Worm (Caenorhabditis elegans) whole organism, L3 larva: ENCODE measurements around the gene rps-21.

ENCODE experiments used
- R02D3.7 ChIP-seq: fragments of 150-350 bp; optimal IDR thresholded peaks from 2 replicates; lab custom pipeline; 2014; ENCODE audit warnings: missing biosample characterization, missing genetic modification characterization
- ZK546.5 ChIP-seq: sonication (generic microtip); optimal IDR thresholded peaks from 2 replicates; lab custom pipeline; 2017; ENCODE audit warnings: missing biosample characterization, missing genetic modification characterization
- aly-2 ChIP-seq: fragments of 150-350 bp; optimal IDR thresholded peaks from 2 replicates; lab custom pipeline; 2014; ENCODE audit warnings: missing biosample characterization, missing genetic modification characterization
- ama-1 ChIP-seq: fragments of 150-350 bp; optimal IDR thresholded peaks from 2 replicates; lab custom pipeline; 2018
- ceh-16 ChIP-seq: sonication (generic microtip); optimal IDR thresholded peaks from 2 replicates; lab custom pipeline; 2017; ENCODE audit warnings: missing biosample characterization, missing genetic modification characterization
- ceh-28 ChIP-seq: fragments of 150-350 bp; optimal IDR thresholded peaks from 2 replicates; lab custom pipeline; 2014; ENCODE audit warnings: missing biosample characterization, missing genetic modification reagents, missing genetic modification characterization
- ceh-82 ChIP-seq: fragments of 150-350 bp; optimal IDR thresholded peaks from 2 replicates; lab custom pipeline; 2014; ENCODE audit warnings: missing biosample characterization, missing genetic modification characterization
- ceh-9 ChIP-seq: sonication (generic microtip); optimal IDR thresholded peaks from 2 replicates; lab custom pipeline; 2018; ENCODE audit warnings: missing biosample characterization, missing genetic modification characterization
- daf-12 ChIP-seq: fragments of 150-350 bp; optimal IDR thresholded peaks from 2 replicates; lab custom pipeline; 2014; ENCODE audit warnings: missing biosample characterization, missing genetic modification reagents, missing genetic modification characterization
- egl-27 ChIP-seq: sonication (generic microtip); optimal IDR thresholded peaks from 4 replicates; lab custom pipeline; 2017; ENCODE audit warnings: missing biosample characterization, missing genetic modification reagents, missing genetic modification characterization
- egl-5 ChIP-seq: fragments of 150-350 bp; optimal IDR thresholded peaks from 2 replicates; lab custom pipeline; 2017; ENCODE audit warnings: missing biosample characterization, missing genetic modification reagents, missing genetic modification characterization, inconsistent platforms
- elt-1 ChIP-seq: fragments of 150-350 bp; optimal IDR thresholded peaks from 2 replicates; lab custom pipeline; 2014; ENCODE audit warnings: missing biosample characterization, missing genetic modification characterization
- elt-2 ChIP-seq: sonication (generic microtip); optimal IDR thresholded peaks from 2 replicates; lab custom pipeline; 2016; ENCODE audit warnings: missing genetic modification reagents, mild to moderate bottlenecking, missing genetic modification characterization, missing compliant biosample characterization
- elt-3 ChIP-seq, 3 experiments: fragments of 150-350 bp in 1 of 3; sonication (generic microtip) in 2 of 3; optimal IDR thresholded peaks; 2 replicates in 2 of 3; 4 replicates in 1 of 3; lab custom pipeline; 2014 to 2017; ENCODE audit warnings: missing biosample characterization in 3 of 3, missing genetic modification characterization in 3 of 3
- eor-1 ChIP-seq, 2 experiments: fragments of 150-350 bp; optimal IDR thresholded peaks; 2 replicates each; lab custom pipeline; 2014 to 2018; ENCODE audit warnings: missing biosample characterization in 2 of 2, missing genetic modification characterization in 2 of 2
- fkh-10 ChIP-seq: sonication (generic microtip); optimal IDR thresholded peaks from 2 replicates; lab custom pipeline; 2017; ENCODE audit warnings: missing biosample characterization, missing genetic modification reagents, missing genetic modification characterization
- fkh-2 ChIP-seq: fragments of 150-350 bp; optimal IDR thresholded peaks from 2 replicates; lab custom pipeline; 2014; ENCODE audit warnings: missing biosample characterization, missing genetic modification reagents, missing genetic modification characterization
- fos-1 ChIP-seq: fragments of 150-350 bp; optimal IDR thresholded peaks from 2 replicates; lab custom pipeline; 2014; ENCODE audit warnings: missing biosample characterization, missing genetic modification characterization
- hmg-11 ChIP-seq: sonication (generic microtip); optimal IDR thresholded peaks from 2 replicates; lab custom pipeline; 2016; ENCODE audit warnings: missing genetic modification characterization, missing compliant biosample characterization
- jun-1 ChIP-seq: fragments of 150-350 bp; optimal IDR thresholded peaks from 2 replicates; lab custom pipeline; 2014; ENCODE audit warnings: missing biosample characterization, missing genetic modification reagents, missing genetic modification characterization
- lin-15B ChIP-seq: fragments of 150-350 bp; optimal IDR thresholded peaks from 2 replicates; lab custom pipeline; 2014; ENCODE audit warnings: missing biosample characterization, missing genetic modification characterization
- lin-39 ChIP-seq: fragments of 150-350 bp; optimal IDR thresholded peaks from 2 replicates; lab custom pipeline; 2018; ENCODE audit warnings: missing biosample characterization, missing genetic modification reagents, missing genetic modification characterization
- lsy-12 ChIP-seq: sonication (generic microtip); optimal IDR thresholded peaks from 2 replicates; lab custom pipeline; 2016; ENCODE audit warnings: mild to moderate bottlenecking, missing genetic modification characterization, missing compliant biosample characterization
- mdl-1 ChIP-seq: fragments of 150-350 bp; optimal IDR thresholded peaks from 2 replicates; lab custom pipeline; 2014; ENCODE audit warnings: missing biosample characterization, missing genetic modification characterization
- mml-1 ChIP-seq: fragments of 150-350 bp; sonication (generic microtip); optimal IDR thresholded peaks from 3 replicates; lab custom pipeline; 2014; ENCODE audit warnings: missing biosample characterization, missing genetic modification characterization
- nfya-1 ChIP-seq: sonication (generic microtip); optimal IDR thresholded peaks from 2 replicates; lab custom pipeline; 2017; ENCODE audit warnings: missing genetic modification characterization, mild to moderate bottlenecking, missing compliant biosample characterization, antibody characterized with exemption, moderate library complexity; ENCODE audit not compliant: insufficient read depth
- nhr-11 ChIP-seq: fragments of 150-350 bp; optimal IDR thresholded peaks from 2 replicates; lab custom pipeline; 2014; ENCODE audit warnings: missing biosample characterization, missing genetic modification characterization
- nhr-12 ChIP-seq: fragments of 150-350 bp; optimal IDR thresholded peaks from 2 replicates; lab custom pipeline; 2014; ENCODE audit warnings: missing biosample characterization, missing genetic modification characterization
- nhr-23 ChIP-seq: fragments of 150-350 bp; optimal IDR thresholded peaks from 2 replicates; lab custom pipeline; 2014; ENCODE audit warnings: missing biosample characterization, missing genetic modification reagents, missing genetic modification characterization
- nhr-237 ChIP-seq: fragments of 150-350 bp; optimal IDR thresholded peaks from 2 replicates; lab custom pipeline; 2014; ENCODE audit warnings: missing biosample characterization, missing genetic modification characterization
- nhr-25 ChIP-seq: sonication (generic microtip); optimal IDR thresholded peaks from 2 replicates; lab custom pipeline; 2017; ENCODE audit warnings: missing biosample characterization, missing genetic modification characterization
- nhr-28 ChIP-seq: fragments of 150-350 bp; optimal IDR thresholded peaks from 2 replicates; lab custom pipeline; 2014; ENCODE audit warnings: missing biosample characterization, missing genetic modification characterization
- nhr-43 ChIP-seq: sonication (generic microtip); optimal IDR thresholded peaks from 2 replicates; lab custom pipeline; 2016; ENCODE audit warnings: mild to moderate bottlenecking, missing genetic modification characterization, missing compliant biosample characterization; ENCODE audit not compliant: poor library complexity, severe bottlenecking
- nhr-67 ChIP-seq: fragments of 150-350 bp; optimal IDR thresholded peaks from 2 replicates; lab custom pipeline; 2014; ENCODE audit warnings: missing biosample characterization, missing genetic modification characterization
- nhr-76 ChIP-seq: fragments of 150-350 bp; sonication (generic microtip); optimal IDR thresholded peaks from 5 replicates; lab custom pipeline; 2014; ENCODE audit warnings: missing biosample characterization, missing genetic modification characterization
- nhr-77 ChIP-seq: fragments of 150-350 bp; optimal IDR thresholded peaks from 2 replicates; lab custom pipeline; 2014; ENCODE audit warnings: missing biosample characterization, missing genetic modification characterization
- pha-4 ChIP-seq: fragments of 150-350 bp; optimal IDR thresholded peaks from 2 replicates; lab custom pipeline; 2014; ENCODE audit warnings: missing biosample characterization, missing genetic modification reagents, missing genetic modification characterization
- pqm-1 ChIP-seq: fragments of 150-350 bp; optimal IDR thresholded peaks from 2 replicates; lab custom pipeline; 2017; ENCODE audit warnings: missing biosample characterization, missing genetic modification characterization, inconsistent platforms
- sea-2 ChIP-seq: fragments of 150-350 bp; sonication (generic microtip); optimal IDR thresholded peaks from 4 replicates; lab custom pipeline; 2014; ENCODE audit warnings: missing biosample characterization, missing genetic modification reagents, missing genetic modification characterization
- skn-1 ChIP-seq: fragments of 150-350 bp; optimal IDR thresholded peaks from 2 replicates; lab custom pipeline; 2014; ENCODE audit warnings: missing biosample characterization, missing genetic modification characterization
- snpc-4 ChIP-seq: fragments of 150-350 bp; optimal IDR thresholded peaks from 2 replicates; lab custom pipeline; 2014; ENCODE audit warnings: missing biosample characterization, missing genetic modification characterization
- tbx-2 ChIP-seq: sonication (generic microtip); optimal IDR thresholded peaks from 2 replicates; lab custom pipeline; 2016; ENCODE audit warnings: mild to moderate bottlenecking, missing genetic modification characterization, missing compliant biosample characterization
- unc-39 ChIP-seq: sonication (generic microtip); optimal IDR thresholded peaks from 4 replicates; lab custom pipeline; 2017; ENCODE audit warnings: missing biosample characterization, missing genetic modification characterization
- unc-62 ChIP-seq: fragments of 150-350 bp; sonication (generic microtip); optimal IDR thresholded peaks from 4 replicates; lab custom pipeline; 2014; ENCODE audit warnings: missing biosample characterization, missing genetic modification reagents, missing genetic modification characterization
- zag-1 ChIP-seq: fragments of 150-350 bp; optimal IDR thresholded peaks from 2 replicates; lab custom pipeline; 2014; ENCODE audit warnings: missing biosample characterization, missing genetic modification characterization
- ztf-11 ChIP-seq: fragments of 150-350 bp; optimal IDR thresholded peaks from 2 replicates; lab custom pipeline; 2014; ENCODE audit warnings: missing biosample characterization, missing genetic modification characterization
- ztf-4 ChIP-seq: fragments of 150-350 bp; optimal IDR thresholded peaks from 2 replicates; lab custom pipeline; 2014; ENCODE audit warnings: missing biosample characterization, missing genetic modification characterization

Gene rps-21

DNA sequence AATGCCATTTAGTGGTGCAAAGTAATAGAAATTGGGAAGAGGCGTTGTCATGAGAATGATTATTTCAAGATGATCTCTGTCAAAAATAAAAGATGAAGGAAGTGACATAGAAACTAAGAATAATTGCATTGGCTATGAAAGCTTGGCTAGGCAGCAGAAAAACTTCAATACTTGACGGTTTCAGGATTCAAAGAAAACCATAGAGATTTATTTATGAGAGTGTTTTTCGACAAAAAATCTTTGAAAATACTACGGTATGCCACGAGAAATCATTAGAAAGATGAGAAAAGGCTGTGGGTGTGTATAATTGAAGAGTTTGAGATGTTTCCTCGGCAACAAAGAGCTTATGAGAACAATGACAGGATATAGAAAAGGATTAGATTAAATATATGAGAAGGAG is 4.0 kb downstream of the rps-21 start, which contains the start of gene F37C12.14:
Gene F37C12.14 (minus strand): TSS at position 101 of the 400 bp plus-strand sequence.
- TF ChIP-seq ztf-4 (tag; lab: Kevin White, UChicago) (no peak), nhr-77 (no peak), elt-2 (tag; lab: Kevin White, UChicago) (no peak), mdl-1 (tag; lab: Kevin White, UChicago) (no peak), zag-1 (no peak)

DNA sequence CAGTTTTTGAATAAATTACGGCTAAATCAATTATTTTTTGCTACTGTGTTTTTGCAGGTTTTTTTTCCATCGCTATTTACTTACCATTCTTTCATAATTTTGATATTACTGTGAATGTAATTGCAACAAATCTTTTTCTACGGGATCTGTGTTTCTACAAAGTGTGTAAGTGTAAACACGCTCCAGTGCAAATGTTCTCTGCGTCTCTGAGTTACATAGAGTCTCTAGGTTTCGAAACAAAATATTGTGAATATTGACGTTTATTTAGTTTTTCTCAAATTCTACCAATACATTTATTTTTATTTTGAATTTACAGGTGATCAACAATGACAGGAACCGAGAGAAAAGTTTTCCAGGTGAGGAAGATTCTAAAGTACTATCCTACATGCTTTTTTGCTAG is 5.4 kb downstream of the rps-21 start, which contains the start of gene yju-2:
Gene yju-2 (plus strand): TSS at position 315 of the 400 bp plus-strand sequence.
- TF ChIP-seq ZK546.5 (tag; lab: Kevin White, UChicago) (no peak), lin-39 (tag; lab: Kevin White, UChicago) (no peak), nhr-28 (tag; lab: Kevin White, UChicago) (no peak), pha-4 (tag; lab: Kevin White, UChicago) (peak; percentile 95), elt-1 (tag; lab: Kevin White, UChicago) (no peak), egl-27 (peak; percentile 1), fos-1 (tag; lab: Kevin White, UChicago) (no peak), ceh-16 (tag; lab: Kevin White, UChicago) (no peak), aly-2 (no peak), eor-1 (tag; optimal IDR thresholded peaks at IDR 0.05; lab: Kevin White, UChicago) (no peak), mml-1 (tag; lab: Kevin White, UChicago) (no peak), R02D3.7 (tag; lab: Kevin White, UChicago) (no peak), nhr-67 (tag; lab: Kevin White, UChicago) (no peak), nhr-11 (tag; lab: Kevin White, UChicago) (peak; percentile 29), hmg-11 (tag; lab: Kevin White, UChicago) (peak; percentile 37), ama-1 (no peak), nhr-12 (tag; lab: Kevin White, UChicago) (no peak), daf-12 (tag; lab: Kevin White, UChicago) (no peak), ceh-82 (no peak), egl-5 (tag; lab: Kevin White, UChicago) (no peak), nhr-43 (tag; lab: Kevin White, UChicago) (peak; percentile 60), nhr-23 (tag; lab: Kevin White, UChicago) (peak; percentile 70), elt-3 (tag; optimal IDR thresholded peaks at IDR 0.05; lab: Kevin White, UChicago) (no peak), lsy-12 (tag; lab: Kevin White, UChicago) (no peak), ceh-9 (tag; lab: Kevin White, UChicago) (no peak), zag-1 (no peak), fkh-10 (no peak), nhr-237 (tag; lab: Kevin White, UChicago) (no peak), mdl-1 (tag; lab: Kevin White, UChicago) (no peak), nhr-76 (tag; lab: Kevin White, UChicago) (no peak), snpc-4 (tag; lab: Kevin White, UChicago) (peak; percentile 39), ceh-28 (tag; lab: Kevin White, UChicago) (peak; percentile 18), fkh-2 (tag; lab: Kevin White, UChicago) (no peak), unc-39 (tag; lab: Kevin White, UChicago) (no peak), ztf-11 (tag; lab: Kevin White, UChicago) (no peak), skn-1 (tag; lab: Kevin White, UChicago) (no peak), unc-62 (GFP tag; lab: Kevin White, UChicago) (no peak), ztf-4 (tag; lab: Kevin White, UChicago) (no peak), jun-1 (tag; lab: Kevin White, UChicago) (no peak), nfya-1 (tag; lab: Kevin White, UChicago) (peak; percentile 69), elt-2 (tag; lab: Kevin White, UChicago) (peak; percentile 24), pqm-1 (peak; percentile 16), tbx-2 (tag; lab: Kevin White, UChicago) (no peak), sea-2 (GFP tag; lab: Kevin White, UChicago) (no peak), lin-15B (tag; lab: Kevin White, UChicago) (peak; percentile 84), nhr-77 (no peak), nhr-25 (peak; percentile 63)
